Worm (Caenorhabditis elegans) whole organism, young adult: ENCODE results near the gene ZK896.5.

Experiments used
- dpl-1 ChIP-seq: fragments of 150-350 bp; optimal IDR thresholded peaks from 2 replicates; lab custom pipeline; 2014; ENCODE audit warnings: missing biosample characterization, missing genetic modification reagents, missing genetic modification characterization
- egrh-3 ChIP-seq: fragments of 200-800 bp; sonication (Bioruptor generic); IDR thresholded peaks from 2 replicates; pipeline ENCODE4 v1.3.6; 2022; ENCODE audit warnings: missing genetic modification reagents, missing genetic modification characterization, missing compliant biosample characterization
- lin-26 ChIP-seq: fragments of 200-800 bp; sonication (Bioruptor generic); IDR thresholded peaks from 2 replicates; pipeline ENCODE4 v1.3.6; 2022; ENCODE audit warnings: missing genetic modification reagents, missing genetic modification characterization, missing compliant biosample characterization
- mcd-1 ChIP-seq: fragments of 200-800 bp; sonication (Bioruptor generic); IDR thresholded peaks from 2 replicates; pipeline ENCODE4 v1.3.6; 2022; ENCODE audit warnings: missing genetic modification reagents, missing genetic modification characterization, missing compliant biosample characterization
- mel-28 ChIP-seq: sonication (generic microtip); optimal IDR thresholded peaks from 2 replicates; lab custom pipeline; 2016; ENCODE audit warnings: borderline replicate concordance, mild to moderate bottlenecking, missing genetic modification characterization, missing compliant biosample characterization
- ztf-22 ChIP-seq: fragments of 200-800 bp; sonication (Bioruptor generic); optimal IDR thresholded peaks from 2 replicates; lab custom pipeline; 2018; ENCODE audit warnings: mild to moderate bottlenecking, missing genetic modification characterization, moderate library complexity, missing compliant biosample characterization

ce11 chrIV:12902430-12903110 lies 23.1 kb upstream of the ZK896.5 start, which contains the start of gene K08D8.2:
- TF ChIP-seq dpl-1 (GFP tag; lab: Kevin White, UChicago) (no peak), ztf-22 (GFP tag; lab: Kevin White, UChicago) (no peak), lin-26 (GFP tag; lab: Robert Waterston, UW) (no peak), mcd-1 (no peak), mel-28 (tag; lab: Kevin White, UChicago) (no peak), egrh-3 (GFP tag; lab: Robert Waterston, UW) (no peak)
